Worm (Caenorhabditis elegans): ENCODE measurements around the gene cct-3.

ce11 chrII:2216940-2217664 is 16.2 kb upstream of the cct-3 start:
- no peak for TF ChIP-seq nfya-1 (tag; optimal IDR thresholded peaks at IDR 0.05)
- TF ChIP-seq ama-1 (optimal IDR thresholded peaks at IDR 0.05) = no peak
- no peak for TF ChIP-seq elt-2 (tag; optimal IDR thresholded peaks at IDR 0.05)
- no peak for TF ChIP-seq nhr-11 (tag; optimal IDR thresholded peaks at IDR 0.05)
- no peak for TF ChIP-seq unc-86 (tag; optimal IDR thresholded peaks at IDR 0.05)
- no peak for TF ChIP-seq pqm-1 (tag; optimal IDR thresholded peaks at IDR 0.05)
- TF ChIP-seq pros-1 (tag; optimal IDR thresholded peaks at IDR 0.05) = no peak
- no peak for TF ChIP-seq ets-4 (tag; optimal IDR thresholded peaks at IDR 0.05)
- no peak for TF ChIP-seq unc-55 (GFP tag; optimal IDR thresholded peaks at IDR 0.05)
- TF ChIP-seq ceh-45 (GFP tag; IDR thresholded peaks at IDR 0.05) = no peak
- no peak for TF ChIP-seq pha-2 (tag; optimal IDR thresholded peaks at IDR 0.05)

Data from whole organism, late embryonic.